Fruit fly (Drosophila melanogaster) whole organism, embryonic: ENCODE measurements around the gene CG46303.

Experiments used
- Ada2b ChIP-seq: fragments of 200-800 bp; sonication (Bioruptor generic); IDR thresholded peaks from 2 replicates; pipeline ENCODE4 v1.3.6; 2022; ENCODE audit warnings: missing biosample characterization, missing genetic modification characterization
- Antp ChIP-seq: fragments of 200-800 bp; sonication (Bioruptor generic); optimal IDR thresholded peaks from 3 replicates; lab custom pipeline; 2016; ENCODE audit warnings: missing biosample characterization, missing genetic modification characterization
- CG10267 ChIP-seq: fragments of 200-800 bp; sonication (Bioruptor generic); optimal IDR thresholded peaks from 2 replicates; lab custom pipeline; 2018; ENCODE audit warnings: missing biosample characterization, mild to moderate bottlenecking, missing genetic modification characterization, moderate library complexity
- CG10565 ChIP-seq: fragments of 200-800 bp; sonication (Bioruptor generic); optimal IDR thresholded peaks from 3 replicates; lab custom pipeline; 2016; ENCODE audit warnings: missing biosample characterization, mild to moderate bottlenecking, missing genetic modification characterization
- CG12236 ChIP-seq: fragments of 200-800 bp; sonication (Bioruptor generic); optimal IDR thresholded peaks from 2 replicates; lab custom pipeline; 2016; ENCODE audit warnings: missing biosample characterization, missing genetic modification characterization
- CG15011 ChIP-seq: fragments of 200-800 bp; sonication (Bioruptor generic); optimal IDR thresholded peaks from 3 replicates; lab custom pipeline; 2018; ENCODE audit warnings: missing biosample characterization, mild to moderate bottlenecking, missing genetic modification characterization
- CG15269 ChIP-seq: fragments of 200-800 bp; sonication (Bioruptor generic); optimal IDR thresholded peaks from 2 replicates; lab custom pipeline; 2018; ENCODE audit warnings: missing biosample characterization, mild to moderate bottlenecking, missing genetic modification characterization, moderate library complexity
- CG15514 ChIP-seq: fragments of 200-800 bp; sonication (Bioruptor generic); optimal IDR thresholded peaks from 3 replicates; lab custom pipeline; 2017; ENCODE audit warnings: missing biosample characterization, missing genetic modification characterization, mild to moderate bottlenecking, moderate library complexity, missing genetic modification reagents
- CG16815 ChIP-seq: fragments of 200-800 bp; sonication (Bioruptor generic); optimal IDR thresholded peaks from 3 replicates; lab custom pipeline; 2017; ENCODE audit warnings: missing biosample characterization, mild to moderate bottlenecking, missing genetic modification characterization
- CG16863 ChIP-seq: fragments of 200-800 bp; sonication (Bioruptor generic); optimal IDR thresholded peaks from 3 replicates; lab custom pipeline; 2016; ENCODE audit warnings: missing biosample characterization, missing genetic modification characterization
- CG18599 ChIP-seq: fragments of 200-800 bp; sonication (Bioruptor generic); optimal IDR thresholded peaks from 3 replicates; lab custom pipeline; 2017; ENCODE audit warnings: missing biosample characterization, missing genetic modification characterization, mild to moderate bottlenecking, moderate library complexity, missing genetic modification reagents
- CG18764 ChIP-seq: fragments of 200-800 bp; sonication (Bioruptor generic); optimal IDR thresholded peaks from 3 replicates; lab custom pipeline; 2016; ENCODE audit warnings: missing biosample characterization, missing genetic modification characterization
- CG30431 ChIP-seq: fragments of 200-800 bp; sonication (Bioruptor generic); optimal IDR thresholded peaks from 2 replicates; lab custom pipeline; 2017; ENCODE audit warnings: missing biosample characterization, missing genetic modification characterization
- CG31388 ChIP-seq: fragments of 200-800 bp; sonication (Bioruptor generic); optimal IDR thresholded peaks from 2 replicates; lab custom pipeline; 2016; ENCODE audit warnings: missing biosample characterization, missing genetic modification characterization
- CG32767 ChIP-seq: fragments of 200-800 bp; sonication (Bioruptor generic); IDR thresholded peaks from 2 replicates; pipeline ENCODE4 v1.3.6; 2022; ENCODE audit warnings: missing biosample characterization, missing genetic modification characterization
- CG34224 ChIP-seq: fragments of 200-800 bp; sonication (Bioruptor generic); IDR thresholded peaks from 3 replicates; pipeline ENCODE4 v1.3.6; 2022; ENCODE audit warnings: missing biosample characterization, missing genetic modification characterization; ENCODE audit not compliant: partially characterized antibody
- CG3838 ChIP-seq: fragments of 200-800 bp; sonication (Bioruptor generic); optimal IDR thresholded peaks from 3 replicates; lab custom pipeline; 2016; ENCODE audit warnings: missing biosample characterization, missing genetic modification characterization
- CG4617 ChIP-seq: fragments of 200-800 bp; sonication (Bioruptor generic); optimal IDR thresholded peaks from 3 replicates; lab custom pipeline; 2016; ENCODE audit warnings: missing biosample characterization, missing genetic modification characterization, borderline replicate concordance
- CG4707 ChIP-seq: fragments of 200-800 bp; sonication (Bioruptor generic); optimal IDR thresholded peaks from 2 replicates; lab custom pipeline; 2018; ENCODE audit warnings: missing biosample characterization, mild to moderate bottlenecking, missing genetic modification characterization, moderate library complexity
- CG6813 ChIP-seq: fragments of 200-800 bp; sonication (Bioruptor generic); optimal IDR thresholded peaks from 2 replicates; lab custom pipeline; 2017; ENCODE audit warnings: missing biosample characterization, missing genetic modification characterization, mild to moderate bottlenecking, moderate library complexity, missing genetic modification reagents
- CG7271 ChIP-seq: fragments of 200-800 bp; sonication (Bioruptor generic); optimal IDR thresholded peaks from 2 replicates; lab custom pipeline; 2018; ENCODE audit warnings: missing biosample characterization, mild to moderate bottlenecking, missing genetic modification characterization, moderate library complexity
- CG8944 ChIP-seq: fragments of 200-800 bp; sonication (Bioruptor generic); optimal IDR thresholded peaks from 3 replicates; lab custom pipeline; 2016; ENCODE audit warnings: missing biosample characterization, missing genetic modification characterization
- CG9727 ChIP-seq: fragments of 200-800 bp; sonication (Bioruptor generic); optimal IDR thresholded peaks from 3 replicates; lab custom pipeline; 2017; ENCODE audit warnings: missing biosample characterization, mild to moderate bottlenecking, missing genetic modification characterization
- CrebB ChIP-seq: fragments of 200-800 bp; sonication (Bioruptor generic); optimal IDR thresholded peaks from 3 replicates; lab custom pipeline; 2018; ENCODE audit warnings: missing biosample characterization, mild to moderate bottlenecking, missing genetic modification characterization
- E2f2 ChIP-seq: fragments of 200-800 bp; sonication (Bioruptor generic); IDR thresholded peaks from 2 replicates; pipeline ENCODE4 v1.3.6; 2022; ENCODE audit warnings: missing biosample characterization, missing genetic modification characterization
- Hr3 ChIP-seq: fragments of 200-800 bp; sonication (Bioruptor generic); optimal IDR thresholded peaks from 3 replicates; lab custom pipeline; 2016; ENCODE audit warnings: missing biosample characterization, missing genetic modification characterization
- Jarid2 ChIP-seq: fragments of 200-800 bp; sonication (Bioruptor generic); optimal IDR thresholded peaks from 3 replicates; lab custom pipeline; 2017; ENCODE audit warnings: mild to moderate bottlenecking, missing biosample characterization, missing genetic modification reagents, missing genetic modification characterization
- Lim3 ChIP-seq: fragments of 200-800 bp; sonication (Bioruptor generic); IDR thresholded peaks from 2 replicates; pipeline ENCODE4 v1.3.6; 2022; ENCODE audit warnings: missing biosample characterization, missing genetic modification characterization
- MESR4 ChIP-seq: fragments of 200-800 bp; sonication (Bioruptor generic); optimal IDR thresholded peaks from 2 replicates; lab custom pipeline; 2018; ENCODE audit warnings: missing biosample characterization, mild to moderate bottlenecking, missing genetic modification characterization, moderate library complexity
- Meics ChIP-seq: fragments of 200-800 bp; sonication (Bioruptor generic); optimal IDR thresholded peaks from 2 replicates; lab custom pipeline; 2017; ENCODE audit warnings: missing biosample characterization, mild to moderate bottlenecking, missing genetic modification characterization
- Nf-YC ChIP-seq: fragments of 200-800 bp; optimal IDR thresholded peaks from 3 replicates; lab custom pipeline; 2019; ENCODE audit warnings: missing biosample characterization, mild to moderate bottlenecking, missing genetic modification characterization, moderate library complexity
- Oaz ChIP-seq: fragments of 200-800 bp; sonication (Bioruptor generic); IDR thresholded peaks from 2 replicates; pipeline ENCODE4 v1.3.6; 2022; ENCODE audit warnings: missing biosample characterization, missing genetic modification characterization
- Xbp1 ChIP-seq: fragments of 200-800 bp; sonication (Bioruptor generic); optimal IDR thresholded peaks from 3 replicates; lab custom pipeline; 2016; ENCODE audit warnings: missing biosample characterization, mild to moderate bottlenecking, missing genetic modification characterization
- exex ChIP-seq: fragments of 200-800 bp; sonication (Bioruptor generic); optimal IDR thresholded peaks from 4 replicates; lab custom pipeline; 2018; ENCODE audit warnings: missing biosample characterization, mild to moderate bottlenecking, missing genetic modification characterization, moderate library complexity
- fu2 ChIP-seq: fragments of 200-800 bp; sonication (Bioruptor generic); optimal IDR thresholded peaks from 2 replicates; lab custom pipeline; 2016; ENCODE audit warnings: missing biosample characterization, missing genetic modification characterization
- gem ChIP-seq: fragments of 200-800 bp; sonication (Bioruptor generic); optimal IDR thresholded peaks from 2 replicates; lab custom pipeline; 2019; ENCODE audit warnings: missing biosample characterization, mild to moderate bottlenecking, missing genetic modification characterization, moderate library complexity
- gsb ChIP-seq: fragments of 200-800 bp; sonication (Bioruptor generic); IDR thresholded peaks from 2 replicates; pipeline ENCODE4 v1.3.6; 2022; ENCODE audit warnings: missing biosample characterization, missing genetic modification characterization
- her ChIP-seq: fragments of 200-800 bp; sonication (Bioruptor generic); optimal IDR thresholded peaks from 2 replicates; lab custom pipeline; 2016; ENCODE audit warnings: missing biosample characterization, missing genetic modification characterization
- kah ChIP-seq: fragments of 200-800 bp; sonication (Bioruptor generic); optimal IDR thresholded peaks from 2 replicates; lab custom pipeline; 2018; ENCODE audit warnings: missing biosample characterization, mild to moderate bottlenecking, missing genetic modification characterization
- kay ChIP-seq: fragments of 200-800 bp; sonication (Bioruptor generic); optimal IDR thresholded peaks from 2 replicates; lab custom pipeline; 2016; ENCODE audit warnings: missing biosample characterization, missing genetic modification characterization
- maf-S ChIP-seq: fragments of 200-800 bp; sonication (Bioruptor generic); optimal IDR thresholded peaks from 2 replicates; lab custom pipeline; 2016; ENCODE audit warnings: missing biosample characterization, missing genetic modification characterization
- p53 ChIP-seq: fragments of 200-800 bp; sonication (Bioruptor generic); optimal IDR thresholded peaks from 2 replicates; lab custom pipeline; 2016; ENCODE audit warnings: missing biosample characterization, missing genetic modification characterization
- psq ChIP-seq: fragments of 200-800 bp; sonication (Bioruptor generic); optimal IDR thresholded peaks from 2 replicates; lab custom pipeline; 2017; ENCODE audit warnings: missing biosample characterization, missing genetic modification characterization
- sc ChIP-seq, 3 experiments: fragments of >200 bp in 2 of 3; fragments of 200-800 bp in 1 of 3; sonication (Bioruptor generic) in 1 of 3; optimal IDR thresholded peaks; 2 replicates in 2 of 3; 3 replicates in 1 of 3; lab custom pipeline; 2017; ENCODE audit warnings: mild to moderate bottlenecking in 1 of 3, missing biosample characterization in 1 of 3, missing genetic modification characterization in 1 of 3, missing genetic modification reagents in 1 of 3
- seq ChIP-seq: fragments of 200-800 bp; sonication (Bioruptor generic); IDR thresholded peaks from 2 replicates; pipeline ENCODE4 v1.3.6; 2022; ENCODE audit warnings: missing biosample characterization, missing genetic modification characterization
- sima ChIP-seq: fragments of 200-800 bp; sonication (Bioruptor generic); optimal IDR thresholded peaks from 2 replicates; lab custom pipeline; 2016; ENCODE audit warnings: missing biosample characterization, missing genetic modification characterization
- slbo ChIP-seq: fragments of 200-800 bp; sonication (Bioruptor generic); IDR thresholded peaks from 2 replicates; pipeline ENCODE4 v1.3.6; 2022; ENCODE audit warnings: missing biosample characterization, missing genetic modification characterization
- vvl ChIP-seq: fragments of 200-800 bp; sonication (Bioruptor generic); IDR thresholded peaks from 2 replicates; pipeline ENCODE4 v1.3.6; 2022; ENCODE audit warnings: missing biosample characterization, missing genetic modification characterization
- zf30C ChIP-seq: fragments of 200-800 bp; sonication (Bioruptor generic); optimal IDR thresholded peaks from 3 replicates; lab custom pipeline; 2018; ENCODE audit warnings: missing biosample characterization, mild to moderate bottlenecking, missing genetic modification characterization
- zfh1 ChIP-seq: fragments of 200-800 bp; sonication (Bioruptor generic); IDR thresholded peaks from 3 replicates; pipeline ENCODE4 v1.3.6; 2022; ENCODE audit warnings: missing biosample characterization, missing genetic modification characterization

Gene CG46303

DNA sequence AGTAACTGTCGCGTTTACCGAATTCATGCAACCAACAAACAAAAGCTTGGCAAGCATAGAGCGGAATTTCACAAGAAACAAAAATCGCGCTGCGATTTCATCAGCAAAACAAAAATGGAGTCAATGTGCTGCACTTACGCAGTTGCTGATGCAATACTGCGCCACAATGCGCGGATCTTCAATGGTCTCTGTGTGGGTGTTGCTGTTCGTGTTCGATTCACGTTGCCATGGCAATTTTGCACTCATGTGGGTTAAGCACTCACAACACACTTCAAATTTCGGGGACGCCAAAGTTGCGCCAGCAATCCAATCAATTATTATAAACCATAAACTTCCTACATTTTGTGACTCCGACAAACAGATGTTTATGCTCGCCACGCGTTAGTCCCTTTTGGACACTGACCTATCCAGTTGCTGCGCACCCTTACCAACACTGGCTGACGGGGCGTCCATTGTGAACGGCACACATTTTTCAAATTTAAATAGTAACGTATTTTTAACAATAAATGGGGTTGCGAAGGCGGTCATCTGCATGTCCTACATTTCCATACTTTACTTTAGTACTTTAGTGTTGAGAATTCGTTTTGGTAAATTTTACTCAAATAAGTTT, 40.4 kb downstream of the CG46303 start, which contains the start of gene CG2017 (continued):
- TF ChIP-seq fu2 (GFP tag; lab: Kevin White, UChicago) (peak; percentile 24), CG16863 (GFP tag; lab: Kevin White, UChicago) (no peak), CG7271 (no peak), CG3838 (GFP tag; lab: Kevin White, UChicago) (no peak), Nf-YC (tag; lab: Kevin White, UChicago) (peak; percentile 20), p53 (GFP tag; lab: Kevin White, UChicago) (peak; percentile 67), zfh1 (GFP tag; lab: Robert Waterston, UW) (peak; percentile 45; the same call in 1 of the 3 replicates), gem (no peak), kay (GFP tag; lab: Kevin White, UChicago) (no peak), MESR4 (GFP tag; lab: Kevin White, UChicago) (peak; percentile 50), CG31388 (GFP tag; lab: Kevin White, UChicago) (no peak), CG34224 (no peak), CG4617 (peak; percentile 84), Jarid2 (GFP tag; lab: Kevin White, UChicago) (peak; percentile 0), CG32767 (GFP tag; lab: Robert Waterston, UW) (no peak), Hr3 (GFP tag; lab: Kevin White, UChicago) (peak; percentile 44), CG18764 (GFP tag; lab: Kevin White, UChicago) (no peak), gsb (GFP tag; lab: Robert Waterston, UW) (no peak), sima (GFP tag; lab: Kevin White, UChicago) (no peak), CG12236 (GFP tag; lab: Kevin White, UChicago) (no peak), seq (GFP tag; lab: Robert Waterston, UW) (no peak), CrebB (tag; lab: Kevin White, UChicago) (peak; percentile 32), kah (GFP tag; lab: Kevin White, UChicago) (no peak), CG15269 (tag; lab: Kevin White, UChicago) (peak; percentile 20), E2f2 (GFP tag; lab: Robert Waterston, UW) (peak; percentile 85), slbo (peak; percentile 73), psq (GFP tag; lab: Kevin White, UChicago) (no peak), sc (optimal IDR thresholded peaks at IDR 0.05; lab: Kevin White, UChicago) (no peak), sc (GFP tag; optimal IDR thresholded peaks at IDR 0.05; lab: Kevin White, UChicago) (no peak), CG10565 (no peak), CG9727 (GFP tag; lab: Kevin White, UChicago) (no peak), Ada2b (GFP tag; lab: Robert Waterston, UW) (no peak), CG4707 (no peak), vvl (GFP tag; lab: Robert Waterston, UW) (peak; percentile 81), CG6813 (GFP tag; lab: Kevin White, UChicago) (no peak)

DNA sequence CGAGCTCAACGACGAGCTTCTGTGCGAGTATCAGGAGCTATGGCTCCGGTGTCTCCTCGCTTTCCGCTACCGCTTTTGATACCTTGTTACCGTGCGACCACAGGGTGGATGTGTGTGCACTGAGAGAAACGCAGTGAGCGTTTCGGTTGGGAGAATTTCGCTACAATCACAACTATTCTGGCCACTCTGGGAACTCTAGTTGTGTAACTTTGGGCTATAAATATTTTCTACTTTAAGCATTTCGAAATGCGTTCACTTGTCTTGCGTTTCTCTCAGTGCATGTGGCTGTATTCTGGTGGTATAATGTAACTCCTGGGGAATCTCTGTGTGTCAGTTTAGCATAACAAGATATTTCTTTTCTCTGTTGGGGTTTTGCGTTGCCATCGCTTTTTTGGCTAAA, 49.6 kb downstream of the CG46303 start:
- TF ChIP-seq Meics (GFP tag; lab: Kevin White, UChicago) (peak; percentile 3), E2f2 (GFP tag; lab: Robert Waterston, UW) (no peak), CG15514 (GFP tag; lab: Kevin White, UChicago) (peak; percentile 1), CG15011 (GFP tag; lab: Kevin White, UChicago) (no peak), Oaz (GFP tag; lab: Robert Waterston, UW) (no peak), Antp (GFP tag; lab: Kevin White, UChicago) (no peak), zfh1 (GFP tag; lab: Robert Waterston, UW) (0 out of 3 replicates have a peak, but pooled peaks have one; percentile 13), CG8944 (peak; percentile 1), Lim3 (GFP tag; lab: Robert Waterston, UW) (no peak), CG6813 (GFP tag; lab: Kevin White, UChicago) (no peak), Xbp1 (GFP tag; lab: Kevin White, UChicago) (peak; percentile 25), CG16815 (no peak), maf-S (GFP tag; lab: Kevin White, UChicago) (no peak), zf30C (GFP tag; lab: Kevin White, UChicago) (no peak), CG18599 (GFP tag; lab: Kevin White, UChicago) (peak; percentile 60), exex (tag; lab: Kevin White, UChicago) (no peak), CG30431 (GFP tag; lab: Kevin White, UChicago) (peak; percentile 29), her (GFP tag; lab: Kevin White, UChicago) (no peak), CG10267 (no peak)
